Fruit fly (Drosophila melanogaster): ENCODE measurements around the gene CG4338.

CG4338 gene

dm6 chr3R:15305246-15305645 is 29.9 kb downstream of the CG4338 start:
- no peak for TF ChIP-seq Dll (optimal IDR thresholded peaks at IDR 0.05)
- TF ChIP-seq pan (optimal IDR thresholded peaks at IDR 0.05): no peak
- TF ChIP-seq CG8478 (optimal IDR thresholded peaks at IDR 0.05): no peak
- TF ChIP-seq psq (optimal IDR thresholded peaks at IDR 0.05): no peak
- TF ChIP-seq usp (GFP tag; optimal IDR thresholded peaks at IDR 0.05): no peak
- TF ChIP-seq EcR (GFP tag; optimal IDR thresholded peaks at IDR 0.05): no peak

dm6 chr3R:15309924-15310323 is 34.6 kb downstream of the CG4338 start, which contains the start of gene Tm2:
Gene Tm2 (plus strand): TSS chr3R:15310193.
- TF ChIP-seq Dll (optimal IDR thresholded peaks at IDR 0.05) (no peak), usp (GFP tag; optimal IDR thresholded peaks at IDR 0.05) (no peak), psq (optimal IDR thresholded peaks at IDR 0.05) (no peak), EcR (GFP tag; optimal IDR thresholded peaks at IDR 0.05) (no peak), pan (optimal IDR thresholded peaks at IDR 0.05) (no peak), CG8478 (optimal IDR thresholded peaks at IDR 0.05) (no peak)

- no peak for TF ChIP-seq psq (optimal IDR thresholded peaks at IDR 0.05)
Observed at dm6 chr3R:15310695-15311094, 35.4 kb downstream of the CG4338 start.

- TF ChIP-seq pan (optimal IDR thresholded peaks at IDR 0.05) (no peak), usp (GFP tag; optimal IDR thresholded peaks at IDR 0.05) (no peak), psq (optimal IDR thresholded peaks at IDR 0.05) (no peak), EcR (GFP tag; optimal IDR thresholded peaks at IDR 0.05) (no peak), Dll (optimal IDR thresholded peaks at IDR 0.05) (no peak), CG8478 (optimal IDR thresholded peaks at IDR 0.05) (no peak)
Observed at dm6 chr3R:15313836-15314235, 38.5 kb downstream of the CG4338 start.

dm6 chr3R:15316326-15316725 is 41.0 kb downstream of the CG4338 start, which contains the start of gene CG14866:
Gene CG14866 (plus strand): TSS chr3R:15316471.
- TF ChIP-seq EcR (GFP tag; optimal IDR thresholded peaks at IDR 0.05) (no peak), CG8478 (optimal IDR thresholded peaks at IDR 0.05) (no peak), Dll (optimal IDR thresholded peaks at IDR 0.05) (no peak), pan (optimal IDR thresholded peaks at IDR 0.05) (no peak), usp (GFP tag; optimal IDR thresholded peaks at IDR 0.05) (no peak), psq (optimal IDR thresholded peaks at IDR 0.05) (no peak)

- TF ChIP-seq psq (optimal IDR thresholded peaks at IDR 0.05): no peak
- TF ChIP-seq CG8478 (optimal IDR thresholded peaks at IDR 0.05): no peak
- TF ChIP-seq EcR (GFP tag; optimal IDR thresholded peaks at IDR 0.05): no peak
- TF ChIP-seq pan (optimal IDR thresholded peaks at IDR 0.05): no peak
- no peak for TF ChIP-seq usp (GFP tag; optimal IDR thresholded peaks at IDR 0.05)
- TF ChIP-seq Dll (optimal IDR thresholded peaks at IDR 0.05): no peak
Observed at dm6 chr3R:15319912-15320746, 44.8 kb downstream of the CG4338 start, which contains the start of the genes CG6276 and CG44040. Gene CG6276 (minus strand): TSS chr3R:15320069. Gene CG44040 (plus strand): TSS chr3R:15320378.

- TF ChIP-seq CG8478 (optimal IDR thresholded peaks at IDR 0.05) (no peak), psq (optimal IDR thresholded peaks at IDR 0.05) (no peak), usp (GFP tag; optimal IDR thresholded peaks at IDR 0.05) (no peak), EcR (GFP tag; optimal IDR thresholded peaks at IDR 0.05) (no peak), pan (optimal IDR thresholded peaks at IDR 0.05) (no peak), Dll (optimal IDR thresholded peaks at IDR 0.05) (no peak)
Observed at dm6 chr3R:15320747-15321085, 45.4 kb downstream of the CG4338 start, which contains the start of gene ear. Gene ear (plus strand): TSS chr3R:15320756.

Measured in whole organism.